Fruit fly (Drosophila melanogaster) whole organism, embryonic: ENCODE measurements around the gene Gbeta76C.

Experiments
- Abd-B ChIP-seq: fragments of 200-800 bp; sonication (Bioruptor generic); optimal IDR thresholded peaks from 2 replicates; lab custom pipeline; 2018; ENCODE audit warnings: missing biosample characterization, mild to moderate bottlenecking, missing genetic modification characterization, moderate library complexity
- Atf6 ChIP-seq: fragments of 200-800 bp; sonication (Bioruptor generic); IDR thresholded peaks from 2 replicates; pipeline ENCODE4 v1.3.6; 2022; ENCODE audit warnings: missing biosample characterization, missing genetic modification characterization
- CG10321 ChIP-seq: fragments of 200-800 bp; sonication (Bioruptor generic); IDR thresholded peaks from 2 replicates; pipeline ENCODE4 v1.3.6; 2022; ENCODE audit warnings: missing biosample characterization, missing genetic modification characterization
- CG10543 ChIP-seq: fragments of 200-800 bp; sonication (Bioruptor generic); optimal IDR thresholded peaks from 3 replicates; lab custom pipeline; 2017; ENCODE audit warnings: missing biosample characterization, mild to moderate bottlenecking, missing genetic modification characterization, moderate library complexity
- CG11456 ChIP-seq: fragments of 200-800 bp; sonication (Bioruptor generic); IDR thresholded peaks from 3 replicates; pipeline ENCODE4 v1.3.6; 2022; ENCODE audit warnings: missing biosample characterization, missing genetic modification characterization
- CG12769 ChIP-seq: fragments of 200-800 bp; sonication (Bioruptor generic); optimal IDR thresholded peaks from 2 replicates; lab custom pipeline; 2019; ENCODE audit warnings: missing biosample characterization, mild to moderate bottlenecking, missing genetic modification characterization, moderate library complexity
- CG13123 ChIP-seq: fragments of 200-800 bp; sonication (Bioruptor generic); optimal IDR thresholded peaks from 2 replicates; lab custom pipeline; 2016; ENCODE audit warnings: missing biosample characterization, missing genetic modification characterization
- CG14441 ChIP-seq: fragments of 200-800 bp; sonication (Bioruptor generic); IDR thresholded peaks from 2 replicates; pipeline ENCODE4 v1.3.6; 2022; ENCODE audit warnings: missing biosample characterization, missing genetic modification characterization
- CG14710 ChIP-seq: fragments of 200-800 bp; sonication (Bioruptor generic); optimal IDR thresholded peaks from 3 replicates; lab custom pipeline; 2019; ENCODE audit warnings: missing biosample characterization, mild to moderate bottlenecking, missing genetic modification characterization, moderate library complexity
- CG18476 ChIP-seq: fragments of 200-800 bp; sonication (Bioruptor generic); optimal IDR thresholded peaks from 2 replicates; lab custom pipeline; 2016; ENCODE audit warnings: missing biosample characterization, mild to moderate bottlenecking, missing genetic modification characterization
- CG2875 ChIP-seq: fragments of 200-800 bp; sonication (Bioruptor generic); optimal IDR thresholded peaks from 2 replicates; lab custom pipeline; 2017; ENCODE audit warnings: missing biosample characterization, mild to moderate bottlenecking, missing genetic modification characterization, missing genetic modification reagents
- CG30020 ChIP-seq: fragments of 200-800 bp; optimal IDR thresholded peaks from 2 replicates; lab custom pipeline; 2019; ENCODE audit warnings: missing biosample characterization, mild to moderate bottlenecking, missing genetic modification characterization, moderate library complexity
- CG30403 ChIP-seq: fragments of 200-800 bp; sonication (Bioruptor generic); optimal IDR thresholded peaks from 3 replicates; lab custom pipeline; 2016; ENCODE audit warnings: missing biosample characterization, missing genetic modification characterization
- CG3281 ChIP-seq: fragments of 200-800 bp; sonication (Bioruptor generic); optimal IDR thresholded peaks from 3 replicates; lab custom pipeline; 2017; ENCODE audit warnings: missing biosample characterization, mild to moderate bottlenecking, missing genetic modification characterization
- CG3838 ChIP-seq: fragments of 200-800 bp; sonication (Bioruptor generic); optimal IDR thresholded peaks from 3 replicates; lab custom pipeline; 2016; ENCODE audit warnings: missing biosample characterization, missing genetic modification characterization
- CG7372 ChIP-seq: fragments of 200-800 bp; sonication (Bioruptor generic); IDR thresholded peaks from 2 replicates; pipeline ENCODE4 v1.3.6; 2022; ENCODE audit warnings: missing biosample characterization, missing genetic modification characterization
- CG7839 ChIP-seq: fragments of 200-800 bp; sonication (Bioruptor generic); optimal IDR thresholded peaks from 3 replicates; lab custom pipeline; 2018; ENCODE audit warnings: missing biosample characterization, mild to moderate bottlenecking, missing genetic modification characterization, moderate library complexity
- CG7963 ChIP-seq: fragments of 200-800 bp; sonication (Bioruptor generic); IDR thresholded peaks from 3 replicates; pipeline ENCODE4 v1.3.6; 2022; ENCODE audit warnings: missing biosample characterization, missing genetic modification characterization; ENCODE audit not compliant: partially characterized antibody
- CG8478 ChIP-seq: fragments of >200 bp; optimal IDR thresholded peaks from 2 replicates; lab custom pipeline; 2018
- Chrac-16 ChIP-seq: fragments of 200-800 bp; sonication (Bioruptor generic); optimal IDR thresholded peaks from 3 replicates; lab custom pipeline; 2016; ENCODE audit warnings: missing biosample characterization, missing genetic modification characterization
- CrebB ChIP-seq: fragments of 200-800 bp; sonication (Bioruptor generic); optimal IDR thresholded peaks from 3 replicates; lab custom pipeline; 2018; ENCODE audit warnings: missing biosample characterization, mild to moderate bottlenecking, missing genetic modification characterization
- Ets97D ChIP-seq: fragments of 200-800 bp; sonication (Bioruptor generic); optimal IDR thresholded peaks from 3 replicates; lab custom pipeline; 2016; ENCODE audit warnings: missing biosample characterization, missing genetic modification characterization
- Hr78 ChIP-seq, 2 experiments: fragments of 200-800 bp in 1 of 2; fragments of >200 bp in 1 of 2; sonication (Bioruptor generic) in 1 of 2; optimal IDR thresholded peaks; 2 replicates each; lab custom pipeline; 2017 to 2019; ENCODE audit warnings: missing biosample characterization in 2 of 2, missing genetic modification characterization in 2 of 2, mild to moderate bottlenecking in 1 of 2, moderate library complexity in 1 of 2
- Lim3 ChIP-seq: fragments of 200-800 bp; sonication (Bioruptor generic); IDR thresholded peaks from 2 replicates; pipeline ENCODE4 v1.3.6; 2022; ENCODE audit warnings: missing biosample characterization, missing genetic modification characterization
- NC2β ChIP-seq: fragments of 200-800 bp; sonication (Bioruptor generic); optimal IDR thresholded peaks from 2 replicates; lab custom pipeline; 2016; ENCODE audit warnings: missing biosample characterization, missing genetic modification characterization
- Nf-YA ChIP-seq: fragments of 200-800 bp; sonication (Bioruptor generic); IDR thresholded peaks from 2 replicates; pipeline ENCODE4 v1.3.6; 2022; ENCODE audit warnings: missing biosample characterization, missing genetic modification characterization
- YL-1 ChIP-seq: fragments of 200-800 bp; sonication (Bioruptor generic); optimal IDR thresholded peaks from 3 replicates; lab custom pipeline; 2017; ENCODE audit warnings: missing biosample characterization, mild to moderate bottlenecking, missing genetic modification characterization
- ase ChIP-seq: fragments of 200-800 bp; sonication (Bioruptor generic); IDR thresholded peaks from 3 replicates; pipeline ENCODE4 v1.3.6; 2022; ENCODE audit warnings: missing biosample characterization, missing genetic modification characterization
- ash1 ChIP-seq: fragments of 200-800 bp; sonication (Bioruptor generic); optimal IDR thresholded peaks from 2 replicates; lab custom pipeline; 2018; ENCODE audit warnings: missing biosample characterization, mild to moderate bottlenecking, missing genetic modification characterization
- bab2 ChIP-seq: fragments of 200-800 bp; sonication (Bioruptor generic); optimal IDR thresholded peaks from 2 replicates; lab custom pipeline; 2016; ENCODE audit warnings: missing biosample characterization, missing genetic modification characterization
- cg ChIP-seq: fragments of 200-800 bp; sonication (Bioruptor generic); optimal IDR thresholded peaks from 3 replicates; lab custom pipeline; 2019; ENCODE audit warnings: missing biosample characterization, mild to moderate bottlenecking, missing genetic modification characterization, moderate library complexity
- chinmo ChIP-seq: fragments of 200-800 bp; sonication (Bioruptor generic); IDR thresholded peaks from 4 replicates; pipeline ENCODE4 v1.3.6; 2022; ENCODE audit warnings: missing biosample characterization, missing genetic modification characterization; ENCODE audit not compliant: partially characterized antibody
- ci ChIP-seq: fragments of 200-800 bp; sonication (Bioruptor generic); IDR thresholded peaks from 3 replicates; pipeline ENCODE4 v1.3.6; 2022; ENCODE audit warnings: missing biosample characterization, missing genetic modification characterization
- exex ChIP-seq: fragments of 200-800 bp; sonication (Bioruptor generic); optimal IDR thresholded peaks from 4 replicates; lab custom pipeline; 2018; ENCODE audit warnings: missing biosample characterization, mild to moderate bottlenecking, missing genetic modification characterization, moderate library complexity
- grn ChIP-seq: fragments of 200-800 bp; sonication (Bioruptor generic); optimal IDR thresholded peaks from 3 replicates; lab custom pipeline; 2017; ENCODE audit warnings: missing biosample characterization, missing genetic modification characterization
- gro ChIP-seq: fragments of 200-800 bp; sonication (Bioruptor generic); optimal IDR thresholded peaks from 2 replicates; lab custom pipeline; 2016; ENCODE audit warnings: missing biosample characterization, missing genetic modification characterization
- ham ChIP-seq: fragments of 200-800 bp; sonication (Bioruptor generic); IDR thresholded peaks from 2 replicates; pipeline ENCODE4 v1.3.6; 2022; ENCODE audit warnings: missing biosample characterization, missing genetic modification characterization
- lola ChIP-seq, 3 experiments: fragments of >200 bp in 2 of 3; fragments of 200-800 bp in 1 of 3; sonication (Bioruptor generic) in 1 of 3; optimal IDR thresholded peaks; 2 replicates each; lab custom pipeline; 2017 to 2019; ENCODE audit warnings: missing biosample characterization in 3 of 3, missing genetic modification characterization in 3 of 3, mild to moderate bottlenecking in 1 of 3, moderate library complexity in 1 of 3
- nom ChIP-seq: fragments of 200-800 bp; sonication (Bioruptor generic); optimal IDR thresholded peaks from 2 replicates; lab custom pipeline; 2017; ENCODE audit warnings: missing biosample characterization, missing genetic modification characterization, mild to moderate bottlenecking, moderate library complexity, missing genetic modification reagents
- pfk ChIP-seq: fragments of 200-800 bp; sonication (Bioruptor generic); optimal IDR thresholded peaks from 2 replicates; lab custom pipeline; 2018; ENCODE audit warnings: missing biosample characterization, mild to moderate bottlenecking, missing genetic modification characterization, moderate library complexity
- phol ChIP-seq: fragments of 200-800 bp; sonication (Bioruptor generic); optimal IDR thresholded peaks from 3 replicates; lab custom pipeline; 2018; ENCODE audit warnings: missing biosample characterization, mild to moderate bottlenecking, missing genetic modification characterization, moderate library complexity
- rib ChIP-seq: fragments of 200-800 bp; sonication (Bioruptor generic); IDR thresholded peaks from 2 replicates; pipeline ENCODE4 v1.3.6; 2022; ENCODE audit warnings: missing biosample characterization, missing genetic modification characterization
- run ChIP-seq: fragments of 200-800 bp; sonication (Bioruptor generic); optimal IDR thresholded peaks from 3 replicates; lab custom pipeline; 2018; ENCODE audit warnings: missing biosample characterization, mild to moderate bottlenecking, missing genetic modification characterization
- sc ChIP-seq, 3 experiments: fragments of >200 bp in 2 of 3; fragments of 200-800 bp in 1 of 3; sonication (Bioruptor generic) in 1 of 3; optimal IDR thresholded peaks; 2 replicates in 2 of 3; 3 replicates in 1 of 3; lab custom pipeline; 2017; ENCODE audit warnings: mild to moderate bottlenecking in 1 of 3, missing biosample characterization in 1 of 3, missing genetic modification characterization in 1 of 3, missing genetic modification reagents in 1 of 3
- schlank ChIP-seq: fragments of 200-800 bp; sonication (Bioruptor generic); optimal IDR thresholded peaks from 2 replicates; lab custom pipeline; 2018; ENCODE audit warnings: missing biosample characterization, mild to moderate bottlenecking, missing genetic modification characterization
- slp2 ChIP-seq: fragments of 200-800 bp; sonication (Bioruptor generic); optimal IDR thresholded peaks from 2 replicates; lab custom pipeline; 2016; ENCODE audit warnings: missing biosample characterization, missing genetic modification characterization
- stwl ChIP-seq: fragments of 200-800 bp; sonication (Bioruptor generic); optimal IDR thresholded peaks from 3 replicates; lab custom pipeline; 2018; ENCODE audit warnings: missing biosample characterization, mild to moderate bottlenecking, missing genetic modification characterization, moderate library complexity
- tap ChIP-seq: fragments of 200-800 bp; optimal IDR thresholded peaks from 3 replicates; lab custom pipeline; 2019; ENCODE audit warnings: missing biosample characterization, mild to moderate bottlenecking, missing genetic modification characterization, moderate library complexity
- tna ChIP-seq: fragments of 200-800 bp; sonication (Bioruptor generic); IDR thresholded peaks from 2 replicates; pipeline ENCODE4 v1.3.6; 2022; ENCODE audit warnings: missing biosample characterization, missing genetic modification characterization; ENCODE audit not compliant: partially characterized antibody
- unc-4 ChIP-seq: fragments of 200-800 bp; sonication (Bioruptor generic); IDR thresholded peaks from 2 replicates; pipeline ENCODE4 v1.3.6; 2022; ENCODE audit warnings: missing biosample characterization, missing genetic modification characterization; ENCODE audit not compliant: partially characterized antibody

Gene Gbeta76C

DNA sequence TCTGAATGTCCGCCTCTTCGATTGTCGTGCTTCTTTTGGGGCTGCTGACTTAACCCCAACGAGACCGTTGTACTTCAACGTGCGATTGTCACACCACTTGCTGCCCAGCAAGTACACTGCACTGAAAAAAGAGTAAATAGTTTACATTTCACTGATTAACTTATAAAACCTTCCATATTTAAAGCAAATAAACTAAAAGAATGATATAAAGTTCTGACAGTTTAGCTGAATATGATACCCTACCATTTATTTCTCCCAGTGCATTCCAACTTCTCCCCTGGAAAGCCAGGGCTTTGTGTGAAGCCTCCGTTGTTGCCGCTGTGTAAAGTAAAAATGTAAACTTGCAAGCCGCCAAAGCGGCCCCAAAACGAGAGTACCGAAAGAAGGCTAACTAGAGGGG lies 13.1 kb upstream of the Gbeta76C start (continued):
- TF ChIP-seq Ets97D (GFP tag; lab: Kevin White, UChicago) (no peak), bab2 (GFP tag; lab: Kevin White, UChicago) (peak; percentile 2), slp2 (GFP tag; lab: Kevin White, UChicago) (no peak), CG7963 (GFP tag; lab: Robert Waterston, UW) (no peak), phol (tag; lab: Kevin White, UChicago) (peak; percentile 56), unc-4 (no peak), CG30020 (no peak), gro (GFP tag; lab: Kevin White, UChicago) (no peak), tna (no peak), CG30403 (GFP tag; lab: Kevin White, UChicago) (peak; percentile 14), stwl (tag; lab: Kevin White, UChicago) (no peak), Lim3 (GFP tag; lab: Robert Waterston, UW) (no peak), schlank (tag; lab: Kevin White, UChicago) (no peak), pfk (no peak), CG10321 (GFP tag; lab: Robert Waterston, UW) (no peak), CG10543 (GFP tag; lab: Kevin White, UChicago) (no peak), rib (no peak), CG7839 (tag; lab: Kevin White, UChicago) (peak; percentile 35), run (no peak), ase (peak; percentile 46; the same call in 1 of the 3 replicates), CG8478 (no peak), CG14441 (GFP tag; lab: Robert Waterston, UW) (peak; percentile 27; the same call in 1 of the 2 replicates), tap (tag; lab: Kevin White, UChicago) (no peak), CG14710 (tag; lab: Kevin White, UChicago) (peak; percentile 51), NC2β (GFP tag; lab: Kevin White, UChicago) (no peak), cg (GFP tag; lab: Kevin White, UChicago) (no peak), CG18476 (no peak)

DNA sequence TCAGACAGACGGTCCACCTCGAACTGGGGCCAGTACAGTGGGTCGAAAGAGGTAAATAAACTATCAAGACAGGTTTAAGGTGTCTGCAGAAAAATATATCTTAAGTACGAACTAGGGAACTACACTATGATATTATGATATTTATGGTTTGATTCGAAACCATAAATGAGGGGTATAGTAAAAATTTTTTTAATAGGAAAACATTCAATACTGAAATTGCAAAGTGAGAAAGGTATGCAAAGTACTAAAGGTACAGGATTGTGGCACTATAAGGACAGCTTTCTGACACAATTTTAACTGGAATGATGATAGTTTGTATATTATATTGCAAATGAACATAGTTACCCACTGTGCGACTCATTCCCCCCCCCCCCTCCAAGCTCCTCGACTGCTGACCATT lies 11.4 kb upstream of the Gbeta76C start:
- TF ChIP-seq CG12769 (tag; lab: Kevin White, UChicago) = no peak
- TF ChIP-seq Nf-YA (GFP tag; lab: Robert Waterston, UW) = no peak
- no peak for TF ChIP-seq CG7372 (GFP tag; lab: Robert Waterston, UW)
- peak; percentile 2 for TF ChIP-seq nom (GFP tag; lab: Kevin White, UChicago)
- TF ChIP-seq lola (GFP tag; optimal IDR thresholded peaks at IDR 0.05; lab: Kevin White, UChicago) = no peak
- TF ChIP-seq CG2875 (GFP tag; lab: Kevin White, UChicago) = no peak
- peak; percentile 3; the same call in 1 of the 2 replicates for TF ChIP-seq ham (GFP tag; lab: Robert Waterston, UW)
- TF ChIP-seq CG13123 = no peak
- TF ChIP-seq exex (tag; lab: Kevin White, UChicago) = no peak

DNA sequence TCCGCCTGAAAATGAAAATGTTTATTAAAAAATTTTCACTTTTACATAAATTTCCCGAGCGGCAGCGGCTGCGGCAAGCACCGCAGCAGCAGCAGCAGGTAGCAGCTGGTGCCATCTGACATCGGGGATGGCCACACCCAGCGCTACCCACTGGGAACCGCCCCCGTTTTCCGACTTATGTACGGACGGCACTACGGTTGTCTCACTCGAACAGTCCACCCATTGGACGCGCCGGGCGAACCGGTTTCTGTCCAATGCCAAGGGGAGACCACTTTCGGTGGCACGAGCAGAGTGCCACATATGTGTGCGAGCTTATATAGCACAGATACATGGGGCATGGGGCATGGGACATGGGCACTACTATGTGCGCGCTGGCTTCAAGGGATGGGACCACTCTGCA lies 4.5 kb upstream of the Gbeta76C start:
- TF ChIP-seq grn = no peak
- TF ChIP-seq Hr78 (GFP tag; optimal IDR thresholded peaks at IDR 0.05; lab: Kevin White, UChicago) = no peak
- no peak for TF ChIP-seq sc (optimal IDR thresholded peaks at IDR 0.05; lab: Kevin White, UChicago)
- no peak for TF ChIP-seq sc (GFP tag; optimal IDR thresholded peaks at IDR 0.05; lab: Kevin White, UChicago)
- peak; percentile 79; the same call in 1 of the 4 replicates for TF ChIP-seq chinmo (GFP tag; lab: Robert Waterston, UW)
- TF ChIP-seq Chrac-16 (GFP tag; lab: Kevin White, UChicago) = no peak
- TF ChIP-seq CG3838 (GFP tag; lab: Kevin White, UChicago) = no peak
- no peak for TF ChIP-seq ci (GFP tag; lab: Robert Waterston, UW)
- TF ChIP-seq ash1 (GFP tag; lab: Kevin White, UChicago) = no peak
- no peak for TF ChIP-seq CrebB
- no peak for TF ChIP-seq CG11456 (GFP tag; lab: Robert Waterston, UW)
- no peak for TF ChIP-seq Atf6 (GFP tag; lab: Robert Waterston, UW)
- no peak for TF ChIP-seq Abd-B (GFP tag; lab: Kevin White, UChicago)
- TF ChIP-seq YL-1 (GFP tag; lab: Kevin White, UChicago) = no peak
- no peak for TF ChIP-seq CG3281
